Fruit fly (Drosophila melanogaster) whole organism, embryonic: ENCODE measurements around the gene Ugt316A1.

Source experiments
- ATbp ChIP-seq: fragments of 200-800 bp; sonication (Bioruptor generic); optimal IDR thresholded peaks from 2 replicates; lab custom pipeline; 2017; ENCODE audit warnings: missing biosample characterization, mild to moderate bottlenecking, missing genetic modification characterization, missing genetic modification reagents
- Antp ChIP-seq: fragments of 200-800 bp; sonication (Bioruptor generic); optimal IDR thresholded peaks from 3 replicates; lab custom pipeline; 2016; ENCODE audit warnings: missing biosample characterization, missing genetic modification characterization
- CG10654 ChIP-seq: fragments of 200-800 bp; sonication (Bioruptor generic); optimal IDR thresholded peaks from 2 replicates; lab custom pipeline; 2016; ENCODE audit warnings: missing biosample characterization, missing genetic modification characterization
- CG13296 ChIP-seq: fragments of 200-800 bp; sonication (Bioruptor generic); optimal IDR thresholded peaks from 3 replicates; lab custom pipeline; 2018; ENCODE audit warnings: missing biosample characterization, mild to moderate bottlenecking, missing genetic modification characterization
- CG15011 ChIP-seq: fragments of 200-800 bp; sonication (Bioruptor generic); optimal IDR thresholded peaks from 3 replicates; lab custom pipeline; 2018; ENCODE audit warnings: missing biosample characterization, mild to moderate bottlenecking, missing genetic modification characterization
- CG16863 ChIP-seq: fragments of 200-800 bp; sonication (Bioruptor generic); optimal IDR thresholded peaks from 3 replicates; lab custom pipeline; 2016; ENCODE audit warnings: missing biosample characterization, missing genetic modification characterization
- CG17829 ChIP-seq: fragments of 200-800 bp; optimal IDR thresholded peaks from 2 replicates; lab custom pipeline; 2019; ENCODE audit warnings: missing biosample characterization, mild to moderate bottlenecking, missing genetic modification characterization, moderate library complexity
- CG18599 ChIP-seq: fragments of 200-800 bp; sonication (Bioruptor generic); optimal IDR thresholded peaks from 3 replicates; lab custom pipeline; 2017; ENCODE audit warnings: missing biosample characterization, missing genetic modification characterization, mild to moderate bottlenecking, moderate library complexity, missing genetic modification reagents
- CG2199 ChIP-seq: fragments of 200-800 bp; sonication (Bioruptor generic); IDR thresholded peaks from 3 replicates; pipeline ENCODE4 v1.3.6; 2022; ENCODE audit warnings: missing biosample characterization, missing genetic modification characterization
- CG2678 ChIP-seq: fragments of 200-800 bp; sonication (Bioruptor generic); optimal IDR thresholded peaks from 3 replicates; lab custom pipeline; 2019; ENCODE audit warnings: missing biosample characterization, mild to moderate bottlenecking, missing genetic modification characterization, moderate library complexity
- CG30020 ChIP-seq: fragments of 200-800 bp; optimal IDR thresholded peaks from 2 replicates; lab custom pipeline; 2019; ENCODE audit warnings: missing biosample characterization, mild to moderate bottlenecking, missing genetic modification characterization, moderate library complexity
- CG30403 ChIP-seq: fragments of 200-800 bp; sonication (Bioruptor generic); optimal IDR thresholded peaks from 3 replicates; lab custom pipeline; 2016; ENCODE audit warnings: missing biosample characterization, missing genetic modification characterization
- CG33213 ChIP-seq: fragments of 200-800 bp; sonication (Bioruptor generic); optimal IDR thresholded peaks from 3 replicates; lab custom pipeline; 2016; ENCODE audit warnings: missing biosample characterization, missing genetic modification characterization
- CG3407 ChIP-seq: fragments of 200-800 bp; sonication (Bioruptor generic); optimal IDR thresholded peaks from 2 replicates; lab custom pipeline; 2018; ENCODE audit warnings: missing biosample characterization, mild to moderate bottlenecking, missing genetic modification characterization
- CG4328 ChIP-seq: fragments of 200-800 bp; sonication (Bioruptor generic); optimal IDR thresholded peaks from 3 replicates; lab custom pipeline; 2017; ENCODE audit warnings: missing biosample characterization, missing genetic modification reagents, missing genetic modification characterization
- CG43689 ChIP-seq: fragments of 200-800 bp; sonication (Bioruptor generic); IDR thresholded peaks from 2 replicates; pipeline ENCODE4 v1.3.6; 2022; ENCODE audit warnings: missing biosample characterization, missing genetic modification characterization
- CG4730 ChIP-seq: fragments of 200-800 bp; sonication (Bioruptor generic); IDR thresholded peaks from 2 replicates; pipeline ENCODE4 v1.3.6; 2022; ENCODE audit warnings: missing biosample characterization, missing genetic modification characterization
- CG6175 ChIP-seq: fragments of 200-800 bp; sonication (Bioruptor generic); IDR thresholded peaks from 3 replicates; pipeline ENCODE4 v1.3.6; 2022; ENCODE audit warnings: missing biosample characterization, missing genetic modification characterization
- CG7987 ChIP-seq: fragments of 200-800 bp; sonication (Bioruptor generic); optimal IDR thresholded peaks from 2 replicates; lab custom pipeline; 2018; ENCODE audit warnings: missing biosample characterization, mild to moderate bottlenecking, missing genetic modification characterization, moderate library complexity
- CoRest ChIP-seq: fragments of 200-800 bp; sonication (Bioruptor generic); optimal IDR thresholded peaks from 3 replicates; lab custom pipeline; 2018; ENCODE audit warnings: missing biosample characterization, mild to moderate bottlenecking, missing genetic modification characterization, moderate library complexity
- CrebB ChIP-seq: fragments of 200-800 bp; sonication (Bioruptor generic); optimal IDR thresholded peaks from 3 replicates; lab custom pipeline; 2018; ENCODE audit warnings: missing biosample characterization, mild to moderate bottlenecking, missing genetic modification characterization
- Dad ChIP-seq: fragments of 200-800 bp; sonication (Bioruptor generic); optimal IDR thresholded peaks from 3 replicates; lab custom pipeline; 2016; ENCODE audit warnings: missing biosample characterization, missing genetic modification characterization
- Dref ChIP-seq: fragments of 200-800 bp; sonication (Bioruptor generic); IDR thresholded peaks from 2 replicates; pipeline ENCODE4 v1.3.6; 2022; ENCODE audit warnings: missing biosample characterization, missing genetic modification characterization
- HLH3B ChIP-seq: fragments of 200-800 bp; sonication (Bioruptor generic); IDR thresholded peaks from 2 replicates; pipeline ENCODE4 v1.3.6; 2022; ENCODE audit warnings: missing biosample characterization, missing genetic modification characterization
- MTF-1 ChIP-seq: fragments of 200-800 bp; sonication (Bioruptor generic); optimal IDR thresholded peaks from 2 replicates; lab custom pipeline; 2018; ENCODE audit warnings: missing biosample characterization, mild to moderate bottlenecking, missing genetic modification characterization, borderline replicate concordance
- Neu2 ChIP-seq: fragments of 200-800 bp; sonication (Bioruptor generic); optimal IDR thresholded peaks from 3 replicates; lab custom pipeline; 2016; ENCODE audit warnings: missing biosample characterization, missing genetic modification characterization, borderline replicate concordance
- Nf-YA ChIP-seq: fragments of 200-800 bp; sonication (Bioruptor generic); IDR thresholded peaks from 2 replicates; pipeline ENCODE4 v1.3.6; 2022; ENCODE audit warnings: missing biosample characterization, missing genetic modification characterization
- Oaz ChIP-seq: fragments of 200-800 bp; sonication (Bioruptor generic); IDR thresholded peaks from 2 replicates; pipeline ENCODE4 v1.3.6; 2022; ENCODE audit warnings: missing biosample characterization, missing genetic modification characterization
- Scr ChIP-seq: fragments of 200-800 bp; sonication (Bioruptor generic); IDR thresholded peaks from 2 replicates; pipeline ENCODE4 v1.3.6; 2022; ENCODE audit warnings: missing biosample characterization, missing genetic modification characterization; ENCODE audit not compliant: partially characterized antibody
- Ssrp ChIP-seq: fragments of 200-800 bp; sonication (Bioruptor generic); optimal IDR thresholded peaks from 2 replicates; lab custom pipeline; 2018; ENCODE audit warnings: missing biosample characterization, mild to moderate bottlenecking, missing genetic modification characterization, moderate library complexity
- btn ChIP-seq: fragments of 200-800 bp; sonication (Bioruptor generic); optimal IDR thresholded peaks from 2 replicates; lab custom pipeline; 2016; ENCODE audit warnings: missing biosample characterization, missing genetic modification characterization
- cg ChIP-seq: fragments of 200-800 bp; sonication (Bioruptor generic); optimal IDR thresholded peaks from 3 replicates; lab custom pipeline; 2019; ENCODE audit warnings: missing biosample characterization, mild to moderate bottlenecking, missing genetic modification characterization, moderate library complexity
- crc ChIP-seq: fragments of 200-800 bp; sonication (Bioruptor generic); optimal IDR thresholded peaks from 2 replicates; lab custom pipeline; 2016; ENCODE audit warnings: missing biosample characterization, missing genetic modification characterization
- da ChIP-seq: fragments of 200-800 bp; sonication (Bioruptor generic); optimal IDR thresholded peaks from 2 replicates; lab custom pipeline; 2016; ENCODE audit warnings: missing biosample characterization, missing genetic modification characterization
- danr ChIP-seq: fragments of 200-800 bp; sonication (Bioruptor generic); IDR thresholded peaks from 2 replicates; pipeline ENCODE4 v1.3.6; 2022; ENCODE audit warnings: missing biosample characterization, missing genetic modification characterization
- disco-r ChIP-seq: fragments of 200-800 bp; sonication (Bioruptor generic); optimal IDR thresholded peaks from 2 replicates; lab custom pipeline; 2016; ENCODE audit warnings: missing biosample characterization, missing genetic modification characterization
- en ChIP-seq: fragments of 200-800 bp; sonication (Bioruptor generic); optimal IDR thresholded peaks from 2 replicates; lab custom pipeline; 2016; ENCODE audit warnings: missing biosample characterization, missing genetic modification characterization
- fd64A ChIP-seq: fragments of 200-800 bp; sonication (Bioruptor generic); optimal IDR thresholded peaks from 3 replicates; lab custom pipeline; 2018; ENCODE audit warnings: missing biosample characterization, mild to moderate bottlenecking, missing genetic modification characterization
- fru ChIP-seq: fragments of >200 bp; optimal IDR thresholded peaks from 2 replicates; lab custom pipeline; 2017
- hbn ChIP-seq: fragments of 200-800 bp; sonication (Bioruptor generic); IDR thresholded peaks from 2 replicates; pipeline ENCODE4 v1.3.6; 2022; ENCODE audit warnings: missing biosample characterization, missing genetic modification characterization; ENCODE audit not compliant: partially characterized antibody
- klu ChIP-seq: fragments of 200-800 bp; sonication (Bioruptor generic); IDR thresholded peaks from 2 replicates; pipeline ENCODE4 v1.3.6; 2022; ENCODE audit warnings: missing biosample characterization, missing genetic modification characterization
- mld ChIP-seq: fragments of 200-800 bp; sonication (Bioruptor generic); IDR thresholded peaks from 3 replicates; pipeline ENCODE4 v1.3.6; 2022; ENCODE audit warnings: missing biosample characterization, missing genetic modification characterization; ENCODE audit not compliant: partially characterized antibody
- pum ChIP-seq: fragments of 200-800 bp; sonication (Bioruptor generic); optimal IDR thresholded peaks from 2 replicates; lab custom pipeline; 2016; ENCODE audit warnings: missing biosample characterization, missing genetic modification characterization
- pzg ChIP-seq: fragments of 200-800 bp; sonication (Bioruptor generic); optimal IDR thresholded peaks from 3 replicates; lab custom pipeline; 2018; ENCODE audit warnings: missing biosample characterization, mild to moderate bottlenecking, missing genetic modification characterization, moderate library complexity
- sim ChIP-seq: fragments of 200-800 bp; sonication (Bioruptor generic); IDR thresholded peaks from 2 replicates; pipeline ENCODE4 v1.3.6; 2022; ENCODE audit warnings: missing biosample characterization, missing genetic modification characterization
- slbo ChIP-seq: fragments of 200-800 bp; sonication (Bioruptor generic); IDR thresholded peaks from 2 replicates; pipeline ENCODE4 v1.3.6; 2022; ENCODE audit warnings: missing biosample characterization, missing genetic modification characterization
- tap ChIP-seq: fragments of 200-800 bp; optimal IDR thresholded peaks from 3 replicates; lab custom pipeline; 2019; ENCODE audit warnings: missing biosample characterization, mild to moderate bottlenecking, missing genetic modification characterization, moderate library complexity
- tin ChIP-seq: fragments of 200-800 bp; sonication (Bioruptor generic); optimal IDR thresholded peaks from 3 replicates; lab custom pipeline; 2016; ENCODE audit warnings: missing biosample characterization, missing genetic modification characterization
- zf30C ChIP-seq: fragments of 200-800 bp; sonication (Bioruptor generic); optimal IDR thresholded peaks from 3 replicates; lab custom pipeline; 2018; ENCODE audit warnings: missing biosample characterization, mild to moderate bottlenecking, missing genetic modification characterization

Gene Ugt316A1

DNA sequence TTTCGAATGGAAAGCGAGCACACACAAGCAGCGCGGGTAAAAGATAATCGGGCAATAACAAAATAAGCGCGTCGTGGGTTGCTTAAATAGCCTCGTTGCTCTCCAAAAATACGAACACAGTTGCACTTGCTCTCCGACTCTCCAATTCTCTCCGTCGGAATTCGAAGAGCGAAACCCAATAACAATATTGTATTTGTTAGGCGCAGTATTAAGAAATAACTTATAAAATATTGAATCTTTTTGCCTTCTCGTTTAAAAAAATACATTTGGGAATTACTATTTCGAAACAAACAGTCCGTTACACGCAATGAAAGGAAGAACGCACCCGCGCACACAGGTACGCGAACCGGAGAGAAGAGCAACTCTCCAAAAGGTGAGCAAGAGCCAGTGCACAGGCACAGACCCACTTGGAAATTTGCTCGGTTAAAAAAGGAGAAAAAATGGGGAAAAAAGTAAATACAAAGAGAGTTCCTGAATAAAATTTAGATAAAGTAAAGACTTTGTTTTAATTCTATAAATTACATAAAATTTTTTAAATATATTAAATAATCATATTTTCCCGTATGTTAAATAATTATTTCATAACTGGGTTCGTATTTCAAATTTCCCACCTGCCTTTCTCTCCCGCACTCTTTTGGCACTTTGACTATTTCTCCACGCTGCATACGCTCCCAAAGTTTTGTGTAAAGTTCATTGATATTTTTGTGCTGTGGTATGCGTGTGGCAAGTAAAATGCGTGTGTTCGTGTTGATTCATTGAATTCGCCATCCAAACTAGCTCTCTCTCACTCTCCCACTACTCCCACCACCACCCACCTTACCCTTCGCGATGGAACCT lies 24.0 kb upstream of the Ugt316A1 start, which contains the start of gene Mkp3 (continued):
- TF ChIP-seq CG17829 (tag; lab: Kevin White, UChicago) = peak; percentile 91
- TF ChIP-seq CG15011 (GFP tag; lab: Kevin White, UChicago) = peak; percentile 89
- no peak for TF ChIP-seq Neu2 (GFP tag; lab: Kevin White, UChicago)
- peak; percentile 93 for TF ChIP-seq CoRest (tag; lab: Kevin White, UChicago)
- peak; percentile 96 for TF ChIP-seq CG2678 (tag; lab: Kevin White, UChicago)
- peak; percentile 6 for TF ChIP-seq Antp (GFP tag; lab: Kevin White, UChicago)
- peak; percentile 63 for TF ChIP-seq cg (GFP tag; lab: Kevin White, UChicago)
- TF ChIP-seq klu (GFP tag; lab: Robert Waterston, UW) = no peak; the same call in none of the 2 replicates
- TF ChIP-seq ATbp (GFP tag; lab: Kevin White, UChicago) = peak; percentile 90
- no peak for TF ChIP-seq CG16863 (GFP tag; lab: Kevin White, UChicago)
- TF ChIP-seq Nf-YA (GFP tag; lab: Robert Waterston, UW) = peak; percentile 72
- peak; percentile 65 for TF ChIP-seq MTF-1 (GFP tag; lab: Kevin White, UChicago)
- peak; percentile 75; the same call in 1 of the 2 replicates for TF ChIP-seq danr
- peak; percentile 83 for TF ChIP-seq CrebB
- peak; percentile 92 for TF ChIP-seq slbo (GFP tag; lab: Robert Waterston, UW)
- no peak for TF ChIP-seq CG33213 (GFP tag; lab: Kevin White, UChicago)
- no peak for TF ChIP-seq fru
- TF ChIP-seq pzg (GFP tag; lab: Kevin White, UChicago) = peak; percentile 6
- TF ChIP-seq CG4730 (GFP tag; lab: Robert Waterston, UW) = peak; percentile 79
- TF ChIP-seq btn = no peak
- no peak for TF ChIP-seq crc
- peak; percentile 79 for TF ChIP-seq CG3407 (GFP tag; lab: Kevin White, UChicago)
- TF ChIP-seq Oaz (GFP tag; lab: Robert Waterston, UW) = peak; percentile 83
- peak; percentile 26 for TF ChIP-seq CG7987 (GFP tag; lab: Kevin White, UChicago)
- peak; percentile 97 for TF ChIP-seq CG18599
- no peak for TF ChIP-seq fd64A (GFP tag; lab: Kevin White, UChicago)
- TF ChIP-seq Scr (GFP tag; lab: Robert Waterston, UW) = no peak
- peak; percentile 87 for TF ChIP-seq tap (tag; lab: Kevin White, UChicago)
- TF ChIP-seq mld (GFP tag; lab: Robert Waterston, UW) = no peak
- TF ChIP-seq en (GFP tag; lab: Kevin White, UChicago) = no peak
- no peak for TF ChIP-seq zf30C (GFP tag; lab: Kevin White, UChicago)
- TF ChIP-seq da (GFP tag; lab: Kevin White, UChicago) = no peak
- peak; percentile 79 for TF ChIP-seq Ssrp (tag; lab: Kevin White, UChicago)
- peak; percentile 82 for TF ChIP-seq CG6175 (GFP tag; lab: Robert Waterston, UW)
- TF ChIP-seq CG43689 (GFP tag; lab: Robert Waterston, UW) = peak; percentile 52; the same call in 1 of the 2 replicates
- TF ChIP-seq CG4328 (GFP tag; lab: Kevin White, UChicago) = peak; percentile 86
- TF ChIP-seq Dad (GFP tag; lab: Kevin White, UChicago) = no peak
- TF ChIP-seq CG10654 (GFP tag; lab: Kevin White, UChicago) = peak; percentile 71
- peak; percentile 94 for TF ChIP-seq CG13296 (GFP tag; lab: Kevin White, UChicago)
- no peak for TF ChIP-seq hbn (GFP tag; lab: Robert Waterston, UW)
- TF ChIP-seq HLH3B (GFP tag; lab: Robert Waterston, UW) = peak; percentile 92
- TF ChIP-seq CG30020 = peak; percentile 58
- peak; percentile 85 for TF ChIP-seq CG30403 (GFP tag; lab: Kevin White, UChicago)
- no peak for TF ChIP-seq disco-r (GFP tag; lab: Kevin White, UChicago)
- peak; percentile 8 for TF ChIP-seq pum (GFP tag; lab: Kevin White, UChicago)
- TF ChIP-seq Dref (GFP tag; lab: Robert Waterston, UW) = no peak
- 0 out of 2 replicates have a peak, but pooled peaks have one; percentile 52 for TF ChIP-seq sim
- TF ChIP-seq CG2199 (GFP tag; lab: Robert Waterston, UW) = no peak
- peak; percentile 48 for TF ChIP-seq tin
